Worm (Caenorhabditis elegans): ENCODE measurements around the gene tsp-16.

DNA sequence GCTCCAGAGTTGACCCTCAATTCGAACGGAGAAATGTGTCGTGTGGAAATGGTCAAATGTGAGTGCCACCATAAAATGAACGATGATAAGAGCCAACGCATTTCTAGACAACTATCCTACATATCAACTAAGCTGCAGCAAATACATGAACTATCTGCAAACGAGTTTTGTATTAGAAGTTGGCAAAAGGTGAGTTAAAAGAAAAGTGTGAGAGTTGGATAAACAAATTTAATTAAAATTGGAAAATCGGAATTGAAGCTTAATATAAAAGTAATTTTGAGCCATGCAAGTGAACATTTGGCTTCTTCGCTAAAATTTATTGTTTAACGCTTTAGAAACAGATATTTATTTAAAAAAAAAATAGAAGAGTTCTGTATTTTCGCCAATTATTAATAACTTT is 39.5 kb upstream of the tsp-16 start, which contains the start of gene cest-19:
- no peak for TF ChIP-seq skn-1 (tag; optimal IDR thresholded peaks at IDR 0.05)
- TF ChIP-seq mep-1 (tag; optimal IDR thresholded peaks at IDR 0.05): no peak
